Fruit fly (Drosophila melanogaster) whole organism, embryonic: Measurements from ENCODE around the gene Gld2.

Experiments
- Awh ChIP-seq: fragments of 200-800 bp; sonication (Bioruptor generic); IDR thresholded peaks from 2 replicates; pipeline ENCODE4, ENCODE4 v1.3.6; 2022; ENCODE audit warnings: missing biosample characterization, missing genetic modification characterization
- Blimp-1 ChIP-seq: fragments of 200-800 bp; sonication (Bioruptor generic); optimal IDR thresholded peaks from 3 replicates; lab custom pipeline; 2018; ENCODE audit warnings: missing biosample characterization, missing genetic modification characterization, mild to moderate bottlenecking, moderate library complexity, missing genetic modification reagents
- CG10979 ChIP-seq: fragments of 200-800 bp; sonication (Bioruptor generic); optimal IDR thresholded peaks from 2 replicates; lab custom pipeline; 2018; ENCODE audit warnings: missing biosample characterization, mild to moderate bottlenecking, missing genetic modification characterization, moderate library complexity
- CG12155 ChIP-seq: fragments of 200-800 bp; sonication (Bioruptor generic); optimal IDR thresholded peaks from 3 replicates; lab custom pipeline; 2016; ENCODE audit warnings: missing biosample characterization, missing genetic modification characterization
- CG15269 ChIP-seq: fragments of 200-800 bp; sonication (Bioruptor generic); optimal IDR thresholded peaks from 2 replicates; lab custom pipeline; 2018; ENCODE audit warnings: missing biosample characterization, mild to moderate bottlenecking, missing genetic modification characterization, moderate library complexity
- CG15601 ChIP-seq: fragments of 200-800 bp; sonication (Bioruptor generic); optimal IDR thresholded peaks from 3 replicates; lab custom pipeline; 2019; ENCODE audit warnings: missing biosample characterization, mild to moderate bottlenecking, missing genetic modification characterization, moderate library complexity
- CG16815 ChIP-seq: fragments of 200-800 bp; sonication (Bioruptor generic); optimal IDR thresholded peaks from 3 replicates; lab custom pipeline; 2017; ENCODE audit warnings: missing biosample characterization, mild to moderate bottlenecking, missing genetic modification characterization
- CG2199 ChIP-seq: fragments of 200-800 bp; sonication (Bioruptor generic); IDR thresholded peaks from 3 replicates; pipeline ENCODE4 v1.3.6; 2022; ENCODE audit warnings: missing biosample characterization, missing genetic modification characterization
- CG32767 ChIP-seq: fragments of 200-800 bp; sonication (Bioruptor generic); IDR thresholded peaks from 2 replicates; pipeline ENCODE4 v1.3.6; 2022; ENCODE audit warnings: missing biosample characterization, missing genetic modification characterization
- CG3281 ChIP-seq: fragments of 200-800 bp; sonication (Bioruptor generic); optimal IDR thresholded peaks from 3 replicates; lab custom pipeline; 2017; ENCODE audit warnings: missing biosample characterization, mild to moderate bottlenecking, missing genetic modification characterization
- CG3726 ChIP-seq: fragments of 200-800 bp; sonication (Bioruptor generic); IDR thresholded peaks from 3 replicates; pipeline ENCODE4, ENCODE4 v1.3.6; 2022; ENCODE audit warnings: missing biosample characterization, missing genetic modification characterization
- CG4730 ChIP-seq: fragments of 200-800 bp; sonication (Bioruptor generic); IDR thresholded peaks from 2 replicates; pipeline ENCODE4 v1.3.6; 2022; ENCODE audit warnings: missing biosample characterization, missing genetic modification characterization
- CG6254 ChIP-seq: fragments of 200-800 bp; sonication (Bioruptor generic); optimal IDR thresholded peaks from 3 replicates; lab custom pipeline; 2017; ENCODE audit warnings: mild to moderate bottlenecking, missing biosample characterization, missing genetic modification reagents, missing genetic modification characterization
- CG7928 ChIP-seq: fragments of 200-800 bp; sonication (Bioruptor generic); optimal IDR thresholded peaks from 2 replicates; lab custom pipeline; 2017; ENCODE audit warnings: missing biosample characterization, mild to moderate bottlenecking, missing genetic modification characterization
- CG8765 ChIP-seq: fragments of 200-800 bp; sonication (Bioruptor generic); IDR thresholded peaks from 2 replicates; pipeline ENCODE4 v1.3.6; 2022; ENCODE audit warnings: missing biosample characterization, missing genetic modification characterization
- CkIIα-i1 ChIP-seq: fragments of 200-800 bp; sonication (Bioruptor generic); IDR thresholded peaks from 2 replicates; pipeline ENCODE4 v1.3.6; 2022; ENCODE audit warnings: missing biosample characterization, missing genetic modification characterization
- Dek ChIP-seq: fragments of 200-800 bp; sonication (Bioruptor generic); optimal IDR thresholded peaks from 3 replicates; lab custom pipeline; 2019; ENCODE audit warnings: missing biosample characterization, mild to moderate bottlenecking, missing genetic modification characterization, moderate library complexity
- Dfd ChIP-seq, 2 experiments: fragments of >200 bp; optimal IDR thresholded peaks; 2 replicates each; lab custom pipeline; 2017; ENCODE audit warnings: missing biosample characterization in 2 of 2, missing genetic modification characterization in 2 of 2
- H15 ChIP-seq: fragments of 200-800 bp; sonication (Bioruptor generic); IDR thresholded peaks from 3 replicates; pipeline ENCODE4 v1.3.6; 2022; ENCODE audit warnings: missing biosample characterization, missing genetic modification characterization
- Hr51 ChIP-seq, 2 experiments: fragments of 200-800 bp; sonication (Bioruptor generic); optimal IDR thresholded peaks; 2 replicates in 1 of 2; 3 replicates in 1 of 2; lab custom pipeline; 2016 to 2018; ENCODE audit warnings: missing biosample characterization in 2 of 2, missing genetic modification characterization in 2 of 2, mild to moderate bottlenecking in 1 of 2, moderate library complexity in 1 of 2
- Hr78 ChIP-seq, 2 experiments: fragments of 200-800 bp in 1 of 2; fragments of >200 bp in 1 of 2; sonication (Bioruptor generic) in 1 of 2; optimal IDR thresholded peaks; 2 replicates each; lab custom pipeline; 2017 to 2019; ENCODE audit warnings: missing biosample characterization in 2 of 2, missing genetic modification characterization in 2 of 2, mild to moderate bottlenecking in 1 of 2, moderate library complexity in 1 of 2
- NFAT ChIP-seq: fragments of 200-800 bp; sonication (Bioruptor generic); IDR thresholded peaks from 2 replicates; pipeline ENCODE4 v1.3.6; 2022; ENCODE audit warnings: missing biosample characterization, missing genetic modification characterization
- Nf-YC ChIP-seq: fragments of 200-800 bp; optimal IDR thresholded peaks from 3 replicates; lab custom pipeline; 2019; ENCODE audit warnings: missing biosample characterization, mild to moderate bottlenecking, missing genetic modification characterization, moderate library complexity
- Pdp1 ChIP-seq, 2 experiments: fragments of 200-800 bp; sonication (Bioruptor generic); optimal IDR thresholded peaks; 3 replicates each; lab custom pipeline; 2016; ENCODE audit warnings: missing biosample characterization in 2 of 2, missing genetic modification characterization in 2 of 2, mild to moderate bottlenecking in 1 of 2, moderate library complexity in 1 of 2
- Ssrp ChIP-seq: fragments of 200-800 bp; sonication (Bioruptor generic); optimal IDR thresholded peaks from 2 replicates; lab custom pipeline; 2018; ENCODE audit warnings: missing biosample characterization, mild to moderate bottlenecking, missing genetic modification characterization, moderate library complexity
- TFAM ChIP-seq: fragments of 200-800 bp; sonication (Bioruptor generic); optimal IDR thresholded peaks from 2 replicates; lab custom pipeline; 2017; ENCODE audit warnings: missing biosample characterization, missing genetic modification characterization, inconsistent platforms
- Usf ChIP-seq: fragments of 200-800 bp; sonication (Bioruptor generic); optimal IDR thresholded peaks from 2 replicates; lab custom pipeline; 2017; ENCODE audit warnings: missing genotype, missing biosample characterization, missing genetic modification characterization
- abd-A ChIP-seq: fragments of 200-800 bp; sonication (Bioruptor generic); optimal IDR thresholded peaks from 3 replicates; lab custom pipeline; 2019; ENCODE audit warnings: missing biosample characterization, mild to moderate bottlenecking, missing genetic modification characterization, moderate library complexity
- ash1 ChIP-seq: fragments of 200-800 bp; sonication (Bioruptor generic); optimal IDR thresholded peaks from 2 replicates; lab custom pipeline; 2018; ENCODE audit warnings: missing biosample characterization, mild to moderate bottlenecking, missing genetic modification characterization
- bigmax ChIP-seq: fragments of 200-800 bp; sonication (Bioruptor generic); optimal IDR thresholded peaks from 2 replicates; lab custom pipeline; 2018; ENCODE audit warnings: missing biosample characterization, mild to moderate bottlenecking, missing genetic modification characterization
- ci ChIP-seq: fragments of 200-800 bp; sonication (Bioruptor generic); IDR thresholded peaks from 3 replicates; pipeline ENCODE4 v1.3.6; 2022; ENCODE audit warnings: missing biosample characterization, missing genetic modification characterization
- crc ChIP-seq: fragments of 200-800 bp; sonication (Bioruptor generic); optimal IDR thresholded peaks from 2 replicates; lab custom pipeline; 2016; ENCODE audit warnings: missing biosample characterization, missing genetic modification characterization
- exex ChIP-seq: fragments of 200-800 bp; sonication (Bioruptor generic); optimal IDR thresholded peaks from 4 replicates; lab custom pipeline; 2018; ENCODE audit warnings: missing biosample characterization, mild to moderate bottlenecking, missing genetic modification characterization, moderate library complexity
- gsb-n ChIP-seq: fragments of 200-800 bp; sonication (Bioruptor generic); optimal IDR thresholded peaks from 3 replicates; lab custom pipeline; 2018; ENCODE audit warnings: missing biosample characterization, mild to moderate bottlenecking, missing genetic modification characterization
- nom ChIP-seq: fragments of 200-800 bp; sonication (Bioruptor generic); optimal IDR thresholded peaks from 2 replicates; lab custom pipeline; 2017; ENCODE audit warnings: missing biosample characterization, missing genetic modification characterization, mild to moderate bottlenecking, moderate library complexity, missing genetic modification reagents
- org-1 ChIP-seq: fragments of 200-800 bp; sonication (Bioruptor generic); optimal IDR thresholded peaks from 2 replicates; lab custom pipeline; 2017; ENCODE audit warnings: missing biosample characterization, missing genetic modification characterization
- p53 ChIP-seq: fragments of 200-800 bp; sonication (Bioruptor generic); optimal IDR thresholded peaks from 2 replicates; lab custom pipeline; 2016; ENCODE audit warnings: missing biosample characterization, missing genetic modification characterization
- peb ChIP-seq: fragments of 200-800 bp; sonication (Bioruptor generic); IDR thresholded peaks from 2 replicates; pipeline ENCODE4 v1.3.6; 2022; ENCODE audit warnings: missing biosample characterization, missing genetic modification characterization
- pros ChIP-seq: fragments of 200-800 bp; sonication (Bioruptor generic); optimal IDR thresholded peaks from 3 replicates; lab custom pipeline; 2019; ENCODE audit warnings: missing biosample characterization, mild to moderate bottlenecking, missing genetic modification characterization, moderate library complexity
- row ChIP-seq: fragments of 200-800 bp; sonication (Bioruptor generic); IDR thresholded peaks from 3 replicates; pipeline ENCODE4 v1.3.6; 2022; ENCODE audit warnings: missing biosample characterization, missing genetic modification characterization
- sd ChIP-seq: fragments of 200-800 bp; sonication (Bioruptor generic); optimal IDR thresholded peaks from 3 replicates; lab custom pipeline; 2018; ENCODE audit warnings: missing biosample characterization, mild to moderate bottlenecking, missing genetic modification characterization, moderate library complexity
- sim ChIP-seq: fragments of 200-800 bp; sonication (Bioruptor generic); IDR thresholded peaks from 2 replicates; pipeline ENCODE4 v1.3.6; 2022; ENCODE audit warnings: missing biosample characterization, missing genetic modification characterization
- tup ChIP-seq: fragments of 200-800 bp; sonication (Bioruptor generic); optimal IDR thresholded peaks from 2 replicates; lab custom pipeline; 2016; ENCODE audit warnings: missing biosample characterization, mild to moderate bottlenecking, missing genetic modification characterization, moderate library complexity
- unpg ChIP-seq: fragments of 200-800 bp; sonication (Bioruptor generic); optimal IDR thresholded peaks from 3 replicates; lab custom pipeline; 2018; ENCODE audit warnings: missing biosample characterization, mild to moderate bottlenecking, missing genetic modification characterization, moderate library complexity
- wor ChIP-seq: fragments of 200-800 bp; sonication (Bioruptor generic); IDR thresholded peaks from 2 replicates; pipeline ENCODE4 v1.3.6; 2022; ENCODE audit warnings: missing biosample characterization, missing genetic modification characterization
- zf30C ChIP-seq: fragments of 200-800 bp; sonication (Bioruptor generic); optimal IDR thresholded peaks from 3 replicates; lab custom pipeline; 2018; ENCODE audit warnings: missing biosample characterization, mild to moderate bottlenecking, missing genetic modification characterization

Gld2 gene

dm6 chr3R:22197667-22198316, 13.8 kb upstream of the Gld2 start (continued):
- no peak for TF ChIP-seq CG8765 (GFP tag; lab: Robert Waterston, UW)
- TF ChIP-seq CG4730 (GFP tag; lab: Robert Waterston, UW) = no peak
- no peak for TF ChIP-seq row (GFP tag; lab: Robert Waterston, UW)
- TF ChIP-seq p53 (GFP tag; lab: Kevin White, UChicago) = no peak
- TF ChIP-seq unpg (GFP tag; lab: Kevin White, UChicago) = peak; percentile 21
- TF ChIP-seq ash1 (GFP tag; lab: Kevin White, UChicago) = no peak
- TF ChIP-seq CG3726 (GFP tag; lab: Robert Waterston, UW) = no peak
- TF ChIP-seq CG15269 (tag; lab: Kevin White, UChicago) = peak; percentile 55
- peak; percentile 20 for TF ChIP-seq gsb-n (tag; lab: Kevin White, UChicago)
- TF ChIP-seq Dfd (GFP tag; optimal IDR thresholded peaks at IDR 0.05; lab: Kevin White, UChicago) = no peak
- peak; percentile 94 for TF ChIP-seq Awh (GFP tag; lab: Robert Waterston, UW)
- no peak for TF ChIP-seq crc (GFP tag; lab: Kevin White, UChicago)
- no peak for TF ChIP-seq zf30C (GFP tag; lab: Kevin White, UChicago)
- TF ChIP-seq sd (tag; lab: Kevin White, UChicago) = peak; percentile 30
- TF ChIP-seq CG12155 (GFP tag; lab: Kevin White, UChicago) = no peak
- TF ChIP-seq CG32767 = 0 out of 2 replicates have a peak, but pooled peaks have one; percentile 12
- no peak for TF ChIP-seq nom (GFP tag; lab: Kevin White, UChicago)
- peak in 1 of 2 experiments; percentile 23 for TF ChIP-seq Hr51 (GFP tag; optimal IDR thresholded peaks at IDR 0.05; lab: Kevin White, UChicago)
- no peak for TF ChIP-seq CG7928 (GFP tag; lab: Kevin White, UChicago)
- no peak for TF ChIP-seq CG6254 (GFP tag; lab: Kevin White, UChicago)
- 0 out of 3 replicates have a peak, but pooled peaks have one; percentile 43 for TF ChIP-seq ci (GFP tag; lab: Robert Waterston, UW)
- TF ChIP-seq wor = no peak
- peak; percentile 61 for TF ChIP-seq bigmax
- peak in 1 of 2 experiments; percentile 43 for TF ChIP-seq Hr78 (GFP tag; optimal IDR thresholded peaks at IDR 0.05; lab: Kevin White, UChicago)
- TF ChIP-seq Nf-YC = peak; percentile 15
- no peak for TF ChIP-seq Dek (tag; lab: Kevin White, UChicago)
- no peak for TF ChIP-seq Usf (GFP tag; lab: Kevin White, UChicago)
- no peak for TF ChIP-seq peb
- TF ChIP-seq Blimp-1 = no peak
- no peak for TF ChIP-seq org-1 (GFP tag; lab: Kevin White, UChicago)
- TF ChIP-seq CG3281 = no peak
- no peak for TF ChIP-seq sim (GFP tag; lab: Robert Waterston, UW)
- peak; percentile 67 for TF ChIP-seq exex (tag; lab: Kevin White, UChicago)
- no peak for TF ChIP-seq CG10979
- TF ChIP-seq Pdp1 (GFP tag; optimal IDR thresholded peaks at IDR 0.05; lab: Kevin White, UChicago) = no peak
- TF ChIP-seq NFAT = no peak
- TF ChIP-seq tup (GFP tag; lab: Kevin White, UChicago) = no peak
- TF ChIP-seq CG16815 (GFP tag; lab: Kevin White, UChicago) = no peak
- peak; percentile 17 for TF ChIP-seq CG15601
- TF ChIP-seq CG2199 (GFP tag; lab: Robert Waterston, UW) = peak; percentile 73; the same call in 2 of the 3 replicates
- TF ChIP-seq CkIIα-i1 = no peak
- TF ChIP-seq H15 (GFP tag; lab: Robert Waterston, UW) = no peak
- TF ChIP-seq TFAM = no peak
- peak; percentile 87 for TF ChIP-seq abd-A (tag; lab: Kevin White, UChicago)
- peak; percentile 11 for TF ChIP-seq pros (GFP tag; lab: Kevin White, UChicago)
- no peak for TF ChIP-seq Ssrp (tag; lab: Kevin White, UChicago)
